Fruit fly (Drosophila melanogaster) whole organism, embryonic: ENCODE results near the gene CG14286.

ENCODE experiments used
- Blimp-1 ChIP-seq: fragments of 200-800 bp; sonication (Bioruptor generic); optimal IDR thresholded peaks from 3 replicates; lab custom pipeline; 2018; ENCODE audit warnings: missing biosample characterization, missing genetic modification characterization, mild to moderate bottlenecking, moderate library complexity, missing genetic modification reagents
- BtbVII ChIP-seq: fragments of 200-800 bp; sonication (Bioruptor generic); optimal IDR thresholded peaks from 3 replicates; lab custom pipeline; 2017; ENCODE audit warnings: missing biosample characterization, mild to moderate bottlenecking, missing genetic modification characterization
- CG10209 ChIP-seq: fragments of 200-800 bp; sonication (Bioruptor generic); optimal IDR thresholded peaks from 3 replicates; lab custom pipeline; 2017; ENCODE audit warnings: missing biosample characterization, mild to moderate bottlenecking, missing genetic modification characterization, missing genetic modification reagents
- CG10267 ChIP-seq: fragments of 200-800 bp; sonication (Bioruptor generic); optimal IDR thresholded peaks from 2 replicates; lab custom pipeline; 2018; ENCODE audit warnings: missing biosample characterization, mild to moderate bottlenecking, missing genetic modification characterization, moderate library complexity
- CG10321 ChIP-seq: fragments of 200-800 bp; sonication (Bioruptor generic); IDR thresholded peaks from 2 replicates; pipeline ENCODE4 v1.3.6; 2022; ENCODE audit warnings: missing biosample characterization, missing genetic modification characterization
- CG12071 ChIP-seq: fragments of 200-800 bp; sonication (Bioruptor generic); optimal IDR thresholded peaks from 3 replicates; lab custom pipeline; 2018; ENCODE audit warnings: missing biosample characterization, mild to moderate bottlenecking, missing genetic modification characterization
- CG12104 ChIP-seq: fragments of 200-800 bp; sonication (Bioruptor generic); optimal IDR thresholded peaks from 3 replicates; lab custom pipeline; 2016; ENCODE audit warnings: missing biosample characterization, missing genetic modification characterization
- CG12155 ChIP-seq: fragments of 200-800 bp; sonication (Bioruptor generic); optimal IDR thresholded peaks from 3 replicates; lab custom pipeline; 2016; ENCODE audit warnings: missing biosample characterization, missing genetic modification characterization
- CG14014 ChIP-seq: fragments of 200-800 bp; sonication (Bioruptor generic); IDR thresholded peaks from 2 replicates; pipeline ENCODE4 v1.3.6; 2022; ENCODE audit warnings: missing biosample characterization, missing genetic modification characterization
- CG15011 ChIP-seq: fragments of 200-800 bp; sonication (Bioruptor generic); optimal IDR thresholded peaks from 3 replicates; lab custom pipeline; 2018; ENCODE audit warnings: missing biosample characterization, mild to moderate bottlenecking, missing genetic modification characterization
- CG18262 ChIP-seq: fragments of 200-800 bp; optimal IDR thresholded peaks from 3 replicates; lab custom pipeline; 2019; ENCODE audit warnings: missing biosample characterization, mild to moderate bottlenecking, missing genetic modification characterization, moderate library complexity
- CG18476 ChIP-seq: fragments of 200-800 bp; sonication (Bioruptor generic); optimal IDR thresholded peaks from 2 replicates; lab custom pipeline; 2016; ENCODE audit warnings: missing biosample characterization, mild to moderate bottlenecking, missing genetic modification characterization
- CG2116 ChIP-seq: fragments of 200-800 bp; sonication (Bioruptor generic); optimal IDR thresholded peaks from 3 replicates; lab custom pipeline; 2018; ENCODE audit warnings: missing biosample characterization, mild to moderate bottlenecking, missing genetic modification characterization
- CG2129 ChIP-seq: fragments of 200-800 bp; sonication (Bioruptor generic); IDR thresholded peaks from 2 replicates; pipeline ENCODE4 v1.3.6; 2022; ENCODE audit warnings: missing biosample characterization, missing genetic modification characterization; ENCODE audit not compliant: partially characterized antibody
- CG2199 ChIP-seq: fragments of 200-800 bp; sonication (Bioruptor generic); IDR thresholded peaks from 3 replicates; pipeline ENCODE4 v1.3.6; 2022; ENCODE audit warnings: missing biosample characterization, missing genetic modification characterization
- CG2712 ChIP-seq: fragments of 200-800 bp; optimal IDR thresholded peaks from 3 replicates; lab custom pipeline; 2019; ENCODE audit warnings: missing biosample characterization, mild to moderate bottlenecking, missing genetic modification characterization, moderate library complexity
- CG31441 ChIP-seq: fragments of 200-800 bp; sonication (Bioruptor generic); IDR thresholded peaks from 2 replicates; pipeline ENCODE4 v1.3.6; 2022; ENCODE audit warnings: missing biosample characterization, missing genetic modification characterization
- CG32772 ChIP-seq: fragments of 200-800 bp; sonication (Bioruptor generic); IDR thresholded peaks from 2 replicates; pipeline ENCODE4 v1.3.6; 2022; ENCODE audit warnings: missing biosample characterization, missing genetic modification characterization
- CG33213 ChIP-seq: fragments of 200-800 bp; sonication (Bioruptor generic); optimal IDR thresholded peaks from 3 replicates; lab custom pipeline; 2016; ENCODE audit warnings: missing biosample characterization, missing genetic modification characterization
- CG3995 ChIP-seq: fragments of 200-800 bp; sonication (Bioruptor generic); optimal IDR thresholded peaks from 3 replicates; lab custom pipeline; 2016; ENCODE audit warnings: missing biosample characterization, missing genetic modification characterization
- CG4617 ChIP-seq: fragments of 200-800 bp; sonication (Bioruptor generic); optimal IDR thresholded peaks from 3 replicates; lab custom pipeline; 2016; ENCODE audit warnings: missing biosample characterization, missing genetic modification characterization, borderline replicate concordance
- CG5953 ChIP-seq: fragments of 200-800 bp; sonication (Bioruptor generic); IDR thresholded peaks from 2 replicates; pipeline ENCODE4 v1.3.6; 2022; ENCODE audit warnings: missing biosample characterization, missing genetic modification characterization
- CG6654 ChIP-seq: fragments of 200-800 bp; sonication (Bioruptor generic); optimal IDR thresholded peaks from 2 replicates; lab custom pipeline; 2017; ENCODE audit warnings: missing biosample characterization, mild to moderate bottlenecking, missing genetic modification characterization
- CG8478 ChIP-seq: fragments of >200 bp; optimal IDR thresholded peaks from 2 replicates; lab custom pipeline; 2018
- CG9797 ChIP-seq: fragments of 200-800 bp; sonication (Bioruptor generic); optimal IDR thresholded peaks from 3 replicates; lab custom pipeline; 2018; ENCODE audit warnings: missing biosample characterization, mild to moderate bottlenecking, missing genetic modification characterization
- Dp ChIP-seq: fragments of 200-800 bp; sonication (Bioruptor generic); optimal IDR thresholded peaks from 2 replicates; lab custom pipeline; 2018; ENCODE audit warnings: missing biosample characterization, mild to moderate bottlenecking, missing genetic modification characterization, moderate library complexity
- HLH3B ChIP-seq: fragments of 200-800 bp; sonication (Bioruptor generic); IDR thresholded peaks from 2 replicates; pipeline ENCODE4 v1.3.6; 2022; ENCODE audit warnings: missing biosample characterization, missing genetic modification characterization
- HLHmδ ChIP-seq: fragments of 200-800 bp; sonication (Bioruptor generic); optimal IDR thresholded peaks from 2 replicates; lab custom pipeline; 2018; ENCODE audit warnings: missing biosample characterization, mild to moderate bottlenecking, missing genetic modification characterization, moderate library complexity
- Optix ChIP-seq: fragments of 200-800 bp; sonication (Bioruptor generic); IDR thresholded peaks from 3 replicates; pipeline ENCODE4 v1.3.6; 2022; ENCODE audit warnings: missing biosample characterization, missing genetic modification characterization
- Sry-β ChIP-seq: fragments of 200-800 bp; sonication (Bioruptor generic); optimal IDR thresholded peaks from 2 replicates; lab custom pipeline; 2018; ENCODE audit warnings: missing biosample characterization, mild to moderate bottlenecking, missing genetic modification characterization, moderate library complexity
- TFAM ChIP-seq: fragments of 200-800 bp; sonication (Bioruptor generic); optimal IDR thresholded peaks from 2 replicates; lab custom pipeline; 2017; ENCODE audit warnings: missing biosample characterization, missing genetic modification characterization, inconsistent platforms
- amos ChIP-seq: fragments of 200-800 bp; sonication (Bioruptor generic); IDR thresholded peaks from 2 replicates; pipeline ENCODE4 v1.3.6; 2022; ENCODE audit warnings: missing biosample characterization, missing genetic modification characterization; ENCODE audit not compliant: partially characterized antibody
- ato ChIP-seq: fragments of 200-800 bp; sonication (Bioruptor generic); IDR thresholded peaks from 2 replicates; pipeline ENCODE4 v1.3.6; 2022; ENCODE audit warnings: missing biosample characterization, missing genetic modification characterization; ENCODE audit not compliant: partially characterized antibody
- az2 ChIP-seq: fragments of 200-800 bp; sonication (Bioruptor generic); optimal IDR thresholded peaks from 3 replicates; lab custom pipeline; 2016; ENCODE audit warnings: missing biosample characterization, missing genetic modification characterization
- chn ChIP-seq: fragments of 200-800 bp; sonication (Bioruptor generic); optimal IDR thresholded peaks from 2 replicates; lab custom pipeline; 2016; ENCODE audit warnings: missing biosample characterization, missing genetic modification characterization
- danr ChIP-seq: fragments of 200-800 bp; sonication (Bioruptor generic); IDR thresholded peaks from 2 replicates; pipeline ENCODE4 v1.3.6; 2022; ENCODE audit warnings: missing biosample characterization, missing genetic modification characterization
- fd64A ChIP-seq: fragments of 200-800 bp; sonication (Bioruptor generic); optimal IDR thresholded peaks from 3 replicates; lab custom pipeline; 2018; ENCODE audit warnings: missing biosample characterization, mild to moderate bottlenecking, missing genetic modification characterization
- ham ChIP-seq: fragments of 200-800 bp; sonication (Bioruptor generic); IDR thresholded peaks from 2 replicates; pipeline ENCODE4 v1.3.6; 2022; ENCODE audit warnings: missing biosample characterization, missing genetic modification characterization
- her ChIP-seq: fragments of 200-800 bp; sonication (Bioruptor generic); optimal IDR thresholded peaks from 2 replicates; lab custom pipeline; 2016; ENCODE audit warnings: missing biosample characterization, missing genetic modification characterization
- mld ChIP-seq: fragments of 200-800 bp; sonication (Bioruptor generic); IDR thresholded peaks from 3 replicates; pipeline ENCODE4 v1.3.6; 2022; ENCODE audit warnings: missing biosample characterization, missing genetic modification characterization; ENCODE audit not compliant: partially characterized antibody
- pho ChIP-seq: fragments of 200-800 bp; sonication (Bioruptor generic); optimal IDR thresholded peaks from 2 replicates; lab custom pipeline; 2016; ENCODE audit warnings: missing biosample characterization, missing genetic modification characterization
- pnt ChIP-seq: fragments of 200-800 bp; sonication (Bioruptor generic); optimal IDR thresholded peaks from 3 replicates; lab custom pipeline; 2016; ENCODE audit warnings: missing biosample characterization, missing genetic modification characterization
- salm ChIP-seq: fragments of 200-800 bp; sonication (Bioruptor generic); optimal IDR thresholded peaks from 2 replicates; lab custom pipeline; 2018; ENCODE audit warnings: missing biosample characterization, mild to moderate bottlenecking, missing genetic modification characterization
- sim ChIP-seq: fragments of 200-800 bp; sonication (Bioruptor generic); IDR thresholded peaks from 2 replicates; pipeline ENCODE4 v1.3.6; 2022; ENCODE audit warnings: missing biosample characterization, missing genetic modification characterization
- slbo ChIP-seq: fragments of 200-800 bp; sonication (Bioruptor generic); IDR thresholded peaks from 2 replicates; pipeline ENCODE4 v1.3.6; 2022; ENCODE audit warnings: missing biosample characterization, missing genetic modification characterization
- ttk ChIP-seq: fragments of 200-800 bp; sonication (Bioruptor generic); IDR thresholded peaks from 2 replicates; pipeline ENCODE4 v2.1.2; 2022; ENCODE audit warnings: missing biosample characterization, missing genetic modification characterization
- tup ChIP-seq: fragments of 200-800 bp; sonication (Bioruptor generic); optimal IDR thresholded peaks from 2 replicates; lab custom pipeline; 2016; ENCODE audit warnings: missing biosample characterization, mild to moderate bottlenecking, missing genetic modification characterization, moderate library complexity
- tx ChIP-seq: fragments of 200-800 bp; sonication (Bioruptor generic); optimal IDR thresholded peaks from 2 replicates; lab custom pipeline; 2016; ENCODE audit warnings: missing biosample characterization, missing genetic modification characterization
- unpg ChIP-seq: fragments of 200-800 bp; sonication (Bioruptor generic); optimal IDR thresholded peaks from 3 replicates; lab custom pipeline; 2018; ENCODE audit warnings: missing biosample characterization, mild to moderate bottlenecking, missing genetic modification characterization, moderate library complexity

The CG14286 gene

dm6 chr3R:18987428-18988416 lies 36.2 kb upstream of the CG14286 start (continued):
- TF ChIP-seq unpg (GFP tag; lab: Kevin White, UChicago), result no peak
- peak; percentile 28; the same call in 1 of the 2 replicates for TF ChIP-seq CG32772 (GFP tag; lab: Robert Waterston, UW)
- TF ChIP-seq CG15011 (GFP tag; lab: Kevin White, UChicago), result no peak
- no peak for TF ChIP-seq her
- no peak for TF ChIP-seq CG12104 (GFP tag; lab: Kevin White, UChicago)
- TF ChIP-seq fd64A (GFP tag; lab: Kevin White, UChicago), result peak; percentile 38
- TF ChIP-seq danr (GFP tag; lab: Robert Waterston, UW), result no peak
- no peak for TF ChIP-seq CG5953 (GFP tag; lab: Robert Waterston, UW)
- TF ChIP-seq CG4617 (GFP tag; lab: Kevin White, UChicago), result no peak
- TF ChIP-seq CG10267 (tag; lab: Kevin White, UChicago), result peak; percentile 3
- no peak for TF ChIP-seq ttk (GFP tag; lab: Robert Waterston, UW)
- TF ChIP-seq CG8478 (lab: Kevin White, UChicago), result no peak
- no peak for TF ChIP-seq ato (GFP tag; lab: Robert Waterston, UW)
- no peak for TF ChIP-seq CG31441 (GFP tag; lab: Robert Waterston, UW)
- TF ChIP-seq tup (GFP tag; lab: Kevin White, UChicago), result no peak
- peak; percentile 14 for TF ChIP-seq az2 (GFP tag; lab: Kevin White, UChicago)
- TF ChIP-seq CG10209 (GFP tag; lab: Kevin White, UChicago), result no peak
- TF ChIP-seq HLH3B (GFP tag; lab: Robert Waterston, UW), result no peak
- no peak for TF ChIP-seq HLHmδ (GFP tag; lab: Kevin White, UChicago)
- no peak for TF ChIP-seq CG18476 (GFP tag; lab: Kevin White, UChicago)
- no peak for TF ChIP-seq Optix
- TF ChIP-seq CG33213 (GFP tag; lab: Kevin White, UChicago), result no peak
- no peak for TF ChIP-seq CG14014 (GFP tag; lab: Robert Waterston, UW)
- TF ChIP-seq TFAM (GFP tag; lab: Kevin White, UChicago), result no peak
- no peak for TF ChIP-seq chn (GFP tag; lab: Kevin White, UChicago)
- TF ChIP-seq ham, result no peak
- no peak for TF ChIP-seq CG10321 (GFP tag; lab: Robert Waterston, UW)
- no peak for TF ChIP-seq slbo (GFP tag; lab: Robert Waterston, UW)
- TF ChIP-seq mld, result no peak
- TF ChIP-seq tx (GFP tag; lab: Kevin White, UChicago), result no peak
- TF ChIP-seq CG18262 (tag; lab: Kevin White, UChicago), result peak; percentile 36
- no peak for TF ChIP-seq CG12155
- peak; percentile 37 for TF ChIP-seq Blimp-1 (GFP tag; lab: Kevin White, UChicago)
- TF ChIP-seq pho (GFP tag; lab: Kevin White, UChicago), result no peak
- no peak for TF ChIP-seq CG2129
- TF ChIP-seq CG6654 (GFP tag; lab: Kevin White, UChicago), result no peak
- peak; percentile 24 for TF ChIP-seq CG2712 (tag; lab: Kevin White, UChicago)
- no peak for TF ChIP-seq CG2116 (GFP tag; lab: Kevin White, UChicago)
- no peak for TF ChIP-seq Dp (GFP tag; lab: Kevin White, UChicago)
- TF ChIP-seq CG12071 (GFP tag; lab: Kevin White, UChicago), result peak; percentile 21
- TF ChIP-seq Sry-β, result no peak
- no peak for TF ChIP-seq amos (GFP tag; lab: Robert Waterston, UW)
- no peak for TF ChIP-seq CG9797 (GFP tag; lab: Kevin White, UChicago)
- TF ChIP-seq salm (tag; lab: Kevin White, UChicago), result no peak
- peak; percentile 92 for TF ChIP-seq CG2199
- no peak for TF ChIP-seq sim (GFP tag; lab: Robert Waterston, UW)
- TF ChIP-seq CG3995 (GFP tag; lab: Kevin White, UChicago), result no peak
- peak; percentile 33 for TF ChIP-seq pnt
- TF ChIP-seq BtbVII (GFP tag; lab: Kevin White, UChicago), result no peak
